Worm (Caenorhabditis elegans) whole organism, late embryonic: Measurements from ENCODE around the gene Y61A9LA.7.

Experiments
- hlh-30 ChIP-seq: sonication (generic microtip); optimal IDR thresholded peaks from 2 replicates; lab custom pipeline; 2017; ENCODE audit warnings: antibody characterized with exemption, missing genetic modification characterization, missing compliant biosample characterization; ENCODE audit not compliant: insufficient read depth
- pqm-1 ChIP-seq: sonication (generic microtip); optimal IDR thresholded peaks from 2 replicates; lab custom pipeline; 2016; ENCODE audit warnings: missing genetic modification characterization, missing compliant biosample characterization
- sox-2 ChIP-seq: fragments of 200-800 bp; sonication (Bioruptor generic); IDR thresholded peaks from 2 replicates; pipeline ENCODE4 v1.3.6; 2022; ENCODE audit warnings: missing genetic modification reagents, missing genetic modification characterization, missing compliant biosample characterization

DNA sequence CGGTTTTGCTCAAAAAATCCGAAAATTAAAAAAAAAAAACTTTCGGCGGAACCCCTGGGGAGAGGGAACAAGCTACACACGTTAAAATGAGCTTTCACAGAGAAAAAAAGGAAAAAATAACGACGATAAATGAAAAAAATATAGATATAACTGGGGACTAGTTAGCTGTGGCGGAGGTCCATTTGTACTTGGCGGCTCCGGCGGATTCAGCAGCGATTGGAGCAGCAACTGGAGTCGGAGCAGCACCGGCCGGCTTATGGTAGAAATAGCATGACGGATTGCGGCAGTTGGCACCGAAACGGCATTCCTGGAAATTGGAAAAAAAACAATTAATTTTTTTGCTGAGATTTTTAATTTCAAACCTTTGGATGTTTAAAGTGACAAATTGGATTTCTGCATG, 2.9 kb upstream of the Y61A9LA.7 start:
- TF ChIP-seq pqm-1 (no peak), sox-2 (GFP tag; lab: Robert Waterston, UW) (no peak), hlh-30 (no peak)
